Worm (Caenorhabditis elegans) whole organism, L1 larva: Measurements from ENCODE around the gene acp-7.

ENCODE experiments used
- C04F5.9 ChIP-seq: sonication (generic microtip); optimal IDR thresholded peaks from 2 replicates; lab custom pipeline; 2016; ENCODE audit warnings: missing genetic modification characterization, missing compliant biosample characterization
- aha-1 ChIP-seq: fragments of 150-350 bp; optimal IDR thresholded peaks from 2 replicates; lab custom pipeline; 2014; ENCODE audit warnings: missing biosample characterization, missing genetic modification characterization
- ceh-8 ChIP-seq: fragments of 200-800 bp; sonication (Bioruptor generic); optimal IDR thresholded peaks from 2 replicates; lab custom pipeline; 2018; ENCODE audit warnings: mild to moderate bottlenecking, missing genetic modification characterization, moderate library complexity, missing compliant biosample characterization
- ceh-88 ChIP-seq: fragments of 200-800 bp; sonication (Bioruptor generic); IDR thresholded peaks from 2 replicates; pipeline ENCODE4 v1.3.6; 2022; ENCODE audit warnings: missing genetic modification characterization, missing compliant biosample characterization
- ces-1 ChIP-seq: fragments of 150-350 bp; optimal IDR thresholded peaks from 2 replicates; lab custom pipeline; 2014; ENCODE audit warnings: missing biosample characterization, missing genetic modification reagents, missing genetic modification characterization
- dpl-1 ChIP-seq, 3 experiments: fragments of 150-350 bp in 2 of 3; sonication (generic microtip) in 1 of 3; optimal IDR thresholded peaks; 2 replicates each; lab custom pipeline; 2014 to 2017; ENCODE audit warnings: missing biosample characterization in 3 of 3, missing genetic modification characterization in 3 of 3, missing genetic modification reagents in 3 of 3
- elt-2 ChIP-seq: sonication (generic microtip); optimal IDR thresholded peaks from 2 replicates; lab custom pipeline; 2016; ENCODE audit warnings: missing genetic modification characterization, mild to moderate bottlenecking, inconsistent platforms, missing compliant biosample characterization, missing genetic modification reagents
- ets-5 ChIP-seq: fragments of 200-800 bp; sonication (Bioruptor generic); IDR thresholded peaks from 2 replicates; pipeline ENCODE4 v1.3.6; 2022; ENCODE audit warnings: missing genetic modification characterization, missing compliant biosample characterization
- fkh-10 ChIP-seq: sonication (generic microtip); optimal IDR thresholded peaks from 2 replicates; lab custom pipeline; 2017; ENCODE audit warnings: missing biosample characterization, missing genetic modification reagents, missing genetic modification characterization
- fkh-4 ChIP-seq: sonication (generic microtip); optimal IDR thresholded peaks from 2 replicates; lab custom pipeline; 2016; ENCODE audit warnings: missing compliant biosample characterization, missing genetic modification characterization, borderline replicate concordance
- fkh-8 ChIP-seq: sonication (generic microtip); optimal IDR thresholded peaks from 2 replicates; lab custom pipeline; 2016; ENCODE audit warnings: mild to moderate bottlenecking, missing genetic modification characterization, missing compliant biosample characterization
- fos-1 ChIP-seq: fragments of 150-350 bp; optimal IDR thresholded peaks from 2 replicates; lab custom pipeline; 2014; ENCODE audit warnings: missing biosample characterization, missing genetic modification characterization
- grh-1 ChIP-seq: fragments of 200-800 bp; sonication (Bioruptor generic); IDR thresholded peaks from 2 replicates; pipeline ENCODE4 v1.3.6; 2022; ENCODE audit warnings: missing genetic modification reagents, missing genetic modification characterization, missing compliant biosample characterization
- hlh-17 ChIP-seq: fragments of 200-800 bp; sonication (Bioruptor generic); optimal IDR thresholded peaks from 2 replicates; lab custom pipeline; 2018; ENCODE audit warnings: missing genetic modification characterization, mild to moderate bottlenecking, missing compliant biosample characterization, moderate library complexity, borderline replicate concordance
- hlh-4 ChIP-seq: sonication (generic microtip); optimal IDR thresholded peaks from 2 replicates; lab custom pipeline; 2016; ENCODE audit warnings: mild to moderate bottlenecking, missing genetic modification characterization, missing compliant biosample characterization
- lin-13 ChIP-seq: fragments of 150-350 bp; optimal IDR thresholded peaks from 2 replicates; lab custom pipeline; 2014; ENCODE audit warnings: missing biosample characterization, missing genetic modification reagents, missing genetic modification characterization
- lin-14 ChIP-seq: fragments of 200-800 bp; sonication (Bioruptor generic); optimal IDR thresholded peaks from 2 replicates; lab custom pipeline; 2018; ENCODE audit warnings: mild to moderate bottlenecking, missing genetic modification characterization, moderate library complexity, missing compliant biosample characterization
- lin-35 ChIP-seq, 2 experiments: fragments of 150-350 bp; optimal IDR thresholded peaks; 2 replicates each; lab custom pipeline; 2014; ENCODE audit warnings: missing biosample characterization in 2 of 2, missing genetic modification characterization in 2 of 2, missing genetic modification reagents in 2 of 2
- lin-39 ChIP-seq: fragments of 150-350 bp; optimal IDR thresholded peaks from 2 replicates; lab custom pipeline; 2014; ENCODE audit warnings: missing biosample characterization, missing genetic modification reagents, missing genetic modification characterization
- lir-3 ChIP-seq: sonication (generic microtip); optimal IDR thresholded peaks from 2 replicates; lab custom pipeline; 2016; ENCODE audit warnings: mild to moderate bottlenecking, missing genetic modification characterization, moderate library complexity, missing compliant biosample characterization; ENCODE audit not compliant: poor library complexity
- lsy-2 ChIP-seq, 2 experiments: fragments of 150-350 bp; optimal IDR thresholded peaks; 2 replicates each; lab custom pipeline; 2014; ENCODE audit warnings: missing biosample characterization in 2 of 2, missing genetic modification characterization in 2 of 2
- mdl-1 ChIP-seq, 2 experiments: fragments of 150-350 bp; optimal IDR thresholded peaks; 2 replicates each; lab custom pipeline; 2014 to 2017; ENCODE audit warnings: missing biosample characterization in 2 of 2, missing genetic modification characterization in 2 of 2, inconsistent platforms in 1 of 2
- mep-1 ChIP-seq: fragments of 150-350 bp; optimal IDR thresholded peaks from 2 replicates; lab custom pipeline; 2014; ENCODE audit warnings: missing biosample characterization, missing genetic modification characterization
- nhr-11 ChIP-seq: fragments of 150-350 bp; optimal IDR thresholded peaks from 2 replicates; lab custom pipeline; 2014; ENCODE audit warnings: missing biosample characterization, missing genetic modification characterization
- nhr-12 ChIP-seq: sonication (generic microtip); optimal IDR thresholded peaks from 2 replicates; lab custom pipeline; 2017; ENCODE audit warnings: missing biosample characterization, missing genetic modification characterization
- nhr-19 ChIP-seq: fragments of 200-800 bp; sonication (Bioruptor generic); conservative IDR thresholded peaks from 2 replicates; pipeline ENCODE4 v1.3.6; 2022; ENCODE audit warnings: missing genetic modification characterization, missing compliant biosample characterization
- nhr-20 ChIP-seq: sonication (generic microtip); optimal IDR thresholded peaks from 2 replicates; lab custom pipeline; 2016; ENCODE audit warnings: mild to moderate bottlenecking, missing genetic modification characterization, missing compliant biosample characterization
- nhr-237 ChIP-seq: fragments of 150-350 bp; optimal IDR thresholded peaks from 2 replicates; lab custom pipeline; 2014; ENCODE audit warnings: missing biosample characterization, missing genetic modification characterization
- nhr-47 ChIP-seq: sonication (generic microtip); optimal IDR thresholded peaks from 2 replicates; lab custom pipeline; 2016; ENCODE audit warnings: mild to moderate bottlenecking, missing genetic modification characterization, moderate library complexity, missing compliant biosample characterization
- nhr-71 ChIP-seq: sonication (generic microtip); optimal IDR thresholded peaks from 2 replicates; lab custom pipeline; 2016; ENCODE audit warnings: mild to moderate bottlenecking, missing genetic modification characterization, moderate library complexity, missing compliant biosample characterization
- nhr-85 ChIP-seq: sonication (generic microtip); peaks from one replicate; lab custom pipeline; 2016; ENCODE audit warnings: missing genetic modification characterization, inconsistent platforms, missing compliant biosample characterization
- pag-3 ChIP-seq: sonication (generic microtip); optimal IDR thresholded peaks from 2 replicates; lab custom pipeline; 2017; ENCODE audit warnings: missing genetic modification characterization, mild to moderate bottlenecking, missing compliant biosample characterization, antibody characterized with exemption, borderline replicate concordance; ENCODE audit not compliant: insufficient read depth
- pax-3 ChIP-seq: fragments of 200-800 bp; sonication (Bioruptor generic); optimal IDR thresholded peaks from 2 replicates; lab custom pipeline; 2018; ENCODE audit warnings: mild to moderate bottlenecking, missing genetic modification characterization, moderate library complexity, missing compliant biosample characterization
- rnt-1 ChIP-seq: sonication (generic microtip); optimal IDR thresholded peaks from 2 replicates; lab custom pipeline; 2016; ENCODE audit warnings: mild to moderate bottlenecking, missing genetic modification characterization, moderate library complexity, missing compliant biosample characterization
- skn-1 ChIP-seq: fragments of 150-350 bp; optimal IDR thresholded peaks from 2 replicates; lab custom pipeline; 2014; ENCODE audit warnings: missing biosample characterization, missing genetic modification characterization
- snpc-4 ChIP-seq: fragments of 150-350 bp; optimal IDR thresholded peaks from 2 replicates; lab custom pipeline; 2014; ENCODE audit warnings: missing biosample characterization, missing genetic modification characterization
- snu-23 ChIP-seq: sonication (generic microtip); optimal IDR thresholded peaks from 2 replicates; lab custom pipeline; 2016; ENCODE audit warnings: missing genetic modification characterization, missing compliant biosample characterization
- sup-37 ChIP-seq: fragments of 200-800 bp; sonication (Bioruptor generic); optimal IDR thresholded peaks from 2 replicates; lab custom pipeline; 2018; ENCODE audit warnings: mild to moderate bottlenecking, missing genetic modification characterization, missing compliant biosample characterization
- swsn-7 ChIP-seq: sonication (generic microtip); optimal IDR thresholded peaks from 2 replicates; lab custom pipeline; 2016; ENCODE audit warnings: missing genetic modification characterization, missing compliant biosample characterization
- tbx-2 ChIP-seq: sonication (generic microtip); optimal IDR thresholded peaks from 2 replicates; lab custom pipeline; 2016; ENCODE audit warnings: missing genetic modification characterization, missing compliant biosample characterization
- unc-130 ChIP-seq: fragments of 150-350 bp; optimal IDR thresholded peaks from 2 replicates; lab custom pipeline; 2017; ENCODE audit warnings: missing biosample characterization, missing genetic modification characterization, inconsistent platforms
- unc-30 ChIP-seq: sonication (generic microtip); optimal IDR thresholded peaks from 2 replicates; lab custom pipeline; 2017; ENCODE audit warnings: missing biosample characterization, missing genetic modification characterization
- unc-62 ChIP-seq: fragments of 150-350 bp; optimal IDR thresholded peaks from 2 replicates; lab custom pipeline; 2014; ENCODE audit warnings: missing biosample characterization, missing genetic modification reagents, missing genetic modification characterization
- vab-15 ChIP-seq: sonication (generic microtip); optimal IDR thresholded peaks from 2 replicates; lab custom pipeline; 2017; ENCODE audit warnings: missing genotype, mild to moderate bottlenecking, missing genetic modification characterization, missing compliant biosample characterization
- zag-1 ChIP-seq: fragments of 150-350 bp; optimal IDR thresholded peaks from 2 replicates; lab custom pipeline; 2014; ENCODE audit warnings: missing biosample characterization, missing genetic modification characterization

Gene acp-7

ce11 chrIV:6403399-6403798 is 28.1 kb downstream of the acp-7 start:
- TF ChIP-seq pax-3 (tag; lab: Kevin White, UChicago) (peak; percentile 8), fkh-8 (tag; lab: Kevin White, UChicago) (peak; percentile 52), fos-1 (tag; lab: Kevin White, UChicago) (no peak), unc-62 (GFP tag; lab: Kevin White, UChicago) (no peak), hlh-4 (peak; percentile 64), nhr-71 (peak; percentile 22), mdl-1 (tag; optimal IDR thresholded peaks at IDR 0.05; lab: Kevin White, UChicago) (no peak), vab-15 (tag; lab: Kevin White, UChicago) (no peak), snu-23 (GFP tag; lab: Kevin White, UChicago) (no peak)
- TF ChIP-seq, all 84 proteins: peak for 4

- TF ChIP-seq skn-1 (no peak), nhr-71 (no peak)
Measured at ce11 chrIV:6402386-6402905, 29.0 kb downstream of the acp-7 start, which contains the start of gene sfrp-1. Gene sfrp-1 (minus strand): TSS chrIV:6402436.

- TF ChIP-seq fkh-10 (GFP tag; lab: Kevin White, UChicago) (peak; percentile 54), nhr-19 (GFP tag; lab: Robert Waterston, UW) (no peak), lsy-2 (tag; optimal IDR thresholded peaks at IDR 0.05; lab: Kevin White, UChicago) (no peak), elt-2 (tag; lab: Kevin White, UChicago) (no peak)
Measured at ce11 chrIV:6395190-6395589, 36.3 kb downstream of the acp-7 start.

- TF ChIP-seq ceh-88: no peak
- no peak for TF ChIP-seq unc-30
- TF ChIP-seq aha-1 (tag; lab: Kevin White, UChicago): no peak
- no peak for TF ChIP-seq fkh-4 (tag; lab: Kevin White, UChicago)
- TF ChIP-seq elt-2 (tag; lab: Kevin White, UChicago): no peak
- TF ChIP-seq lir-3: peak; percentile 60
- no peak for TF ChIP-seq grh-1 (GFP tag; lab: Robert Waterston, UW)
- peak; percentile 62 for TF ChIP-seq fos-1 (tag; lab: Kevin White, UChicago)
- TF ChIP-seq lin-13 (GFP tag; lab: Kevin White, UChicago): no peak
- no peak for TF ChIP-seq unc-130 (tag; lab: Kevin White, UChicago)
- TF ChIP-seq lin-14 (GFP tag; lab: Kevin White, UChicago): peak; percentile 90
- no peak for TF ChIP-seq zag-1
- TF ChIP-seq snpc-4: no peak
- no peak for TF ChIP-seq ceh-8 (GFP tag; lab: Kevin White, UChicago)
- peak in 2 of 3 experiments; percentile 14 to 26 for TF ChIP-seq dpl-1 (GFP tag; optimal IDR thresholded peaks at IDR 0.05; lab: Kevin White, UChicago)
- no peak for TF ChIP-seq ets-5 (GFP tag; lab: Robert Waterston, UW)
- TF ChIP-seq fkh-8 (tag; lab: Kevin White, UChicago): peak; percentile 33
- no peak for TF ChIP-seq nhr-85
- no peak for TF ChIP-seq C04F5.9 (tag; lab: Kevin White, UChicago)
- TF ChIP-seq hlh-17 (GFP tag; lab: Kevin White, UChicago): no peak
- TF ChIP-seq rnt-1 (tag; lab: Kevin White, UChicago): peak; percentile 61
- no peak for TF ChIP-seq ces-1
- no peak for TF ChIP-seq unc-62 (GFP tag; lab: Kevin White, UChicago)
- TF ChIP-seq mep-1: peak; percentile 48
- TF ChIP-seq lin-39 (tag; lab: Kevin White, UChicago): no peak
- TF ChIP-seq nhr-237: no peak
- peak; percentile 51 for TF ChIP-seq nhr-47
- peak; percentile 42 for TF ChIP-seq swsn-7
- TF ChIP-seq nhr-11: peak; percentile 25
- peak; percentile 42 for TF ChIP-seq nhr-20 (tag; lab: Kevin White, UChicago)
- TF ChIP-seq tbx-2: peak; percentile 47
- TF ChIP-seq nhr-12 (tag; lab: Kevin White, UChicago): no peak
- TF ChIP-seq lin-35 (GFP tag; optimal IDR thresholded peaks at IDR 0.05; lab: Kevin White, UChicago): peak in 1 of 2 experiments; percentile 36
- TF ChIP-seq mdl-1 (tag; optimal IDR thresholded peaks at IDR 0.05; lab: Kevin White, UChicago): no peak
- TF ChIP-seq pag-3: no peak
- no peak for TF ChIP-seq sup-37 (GFP tag; lab: Kevin White, UChicago)
- TF ChIP-seq skn-1: peak; percentile 42
Measured at ce11 chrIV:6393329-6393728, 38.2 kb downstream of the acp-7 start.
